Worm (Caenorhabditis elegans): ENCODE results near the gene vab-15.

ce11 chrX:9822606-9823264 is 24.3 kb upstream of the vab-15 start:
- TF ChIP-seq nhr-43 (tag; optimal IDR thresholded peaks at IDR 0.05; ENCODE audit: poor library complexity, severe bottlenecking) (no peak), ceh-28 (tag; optimal IDR thresholded peaks at IDR 0.05) (peak; percentile 60), ztf-11 (tag; optimal IDR thresholded peaks at IDR 0.05) (no peak), nhr-11 (tag; optimal IDR thresholded peaks at IDR 0.05) (no peak), mml-1 (tag; optimal IDR thresholded peaks at IDR 0.05) (no peak), nhr-77 (tag; optimal IDR thresholded peaks at IDR 0.05) (no peak)
